Worm (Caenorhabditis elegans) whole organism, L3 larva: ENCODE measurements around the gene C08H9.16.
"Not testable (repeated sequence)": the region's sequence is repeated elsewhere in the genome, so short reads cannot be mapped to it uniquely, and the experiment has no call there.

Experiments
- R02D3.7 ChIP-seq: fragments of 150-350 bp; optimal IDR thresholded peaks from 2 replicates; lab custom pipeline; 2014; ENCODE audit warnings: missing biosample characterization, missing genetic modification characterization
- ZK546.5 ChIP-seq: sonication (generic microtip); optimal IDR thresholded peaks from 2 replicates; lab custom pipeline; 2017; ENCODE audit warnings: missing biosample characterization, missing genetic modification characterization
- aly-2 ChIP-seq: fragments of 150-350 bp; optimal IDR thresholded peaks from 2 replicates; lab custom pipeline; 2014; ENCODE audit warnings: missing biosample characterization, missing genetic modification characterization
- ama-1 ChIP-seq: fragments of 150-350 bp; optimal IDR thresholded peaks from 2 replicates; lab custom pipeline; 2018
- ceh-82 ChIP-seq: fragments of 150-350 bp; optimal IDR thresholded peaks from 2 replicates; lab custom pipeline; 2014; ENCODE audit warnings: missing biosample characterization, missing genetic modification characterization
- ceh-9 ChIP-seq: sonication (generic microtip); optimal IDR thresholded peaks from 2 replicates; lab custom pipeline; 2018; ENCODE audit warnings: missing biosample characterization, missing genetic modification characterization
- daf-12 ChIP-seq: fragments of 150-350 bp; optimal IDR thresholded peaks from 2 replicates; lab custom pipeline; 2014; ENCODE audit warnings: missing biosample characterization, missing genetic modification reagents, missing genetic modification characterization
- egl-27 ChIP-seq: sonication (generic microtip); optimal IDR thresholded peaks from 4 replicates; lab custom pipeline; 2017; ENCODE audit warnings: missing biosample characterization, missing genetic modification reagents, missing genetic modification characterization
- egl-5 ChIP-seq: fragments of 150-350 bp; optimal IDR thresholded peaks from 2 replicates; lab custom pipeline; 2017; ENCODE audit warnings: missing biosample characterization, missing genetic modification reagents, missing genetic modification characterization, inconsistent platforms
- elt-1 ChIP-seq: fragments of 150-350 bp; optimal IDR thresholded peaks from 2 replicates; lab custom pipeline; 2014; ENCODE audit warnings: missing biosample characterization, missing genetic modification characterization
- elt-3 ChIP-seq, 3 experiments: fragments of 150-350 bp in 1 of 3; sonication (generic microtip) in 2 of 3; optimal IDR thresholded peaks; 2 replicates in 2 of 3; 4 replicates in 1 of 3; lab custom pipeline; 2014 to 2017; ENCODE audit warnings: missing biosample characterization in 3 of 3, missing genetic modification characterization in 3 of 3
- eor-1 ChIP-seq, 2 experiments: fragments of 150-350 bp; optimal IDR thresholded peaks; 2 replicates each; lab custom pipeline; 2014 to 2018; ENCODE audit warnings: missing biosample characterization in 2 of 2, missing genetic modification characterization in 2 of 2
- fkh-10 ChIP-seq: sonication (generic microtip); optimal IDR thresholded peaks from 2 replicates; lab custom pipeline; 2017; ENCODE audit warnings: missing biosample characterization, missing genetic modification reagents, missing genetic modification characterization
- fkh-2 ChIP-seq: fragments of 150-350 bp; optimal IDR thresholded peaks from 2 replicates; lab custom pipeline; 2014; ENCODE audit warnings: missing biosample characterization, missing genetic modification reagents, missing genetic modification characterization
- jun-1 ChIP-seq: fragments of 150-350 bp; optimal IDR thresholded peaks from 2 replicates; lab custom pipeline; 2014; ENCODE audit warnings: missing biosample characterization, missing genetic modification reagents, missing genetic modification characterization
- lin-15B ChIP-seq: fragments of 150-350 bp; optimal IDR thresholded peaks from 2 replicates; lab custom pipeline; 2014; ENCODE audit warnings: missing biosample characterization, missing genetic modification characterization
- lin-39 ChIP-seq: fragments of 150-350 bp; optimal IDR thresholded peaks from 2 replicates; lab custom pipeline; 2018; ENCODE audit warnings: missing biosample characterization, missing genetic modification reagents, missing genetic modification characterization
- lsy-12 ChIP-seq: sonication (generic microtip); optimal IDR thresholded peaks from 2 replicates; lab custom pipeline; 2016; ENCODE audit warnings: mild to moderate bottlenecking, missing genetic modification characterization, missing compliant biosample characterization
- mdl-1 ChIP-seq: fragments of 150-350 bp; optimal IDR thresholded peaks from 2 replicates; lab custom pipeline; 2014; ENCODE audit warnings: missing biosample characterization, missing genetic modification characterization
- mml-1 ChIP-seq: fragments of 150-350 bp; sonication (generic microtip); optimal IDR thresholded peaks from 3 replicates; lab custom pipeline; 2014; ENCODE audit warnings: missing biosample characterization, missing genetic modification characterization
- nfya-1 ChIP-seq: sonication (generic microtip); optimal IDR thresholded peaks from 2 replicates; lab custom pipeline; 2017; ENCODE audit warnings: missing genetic modification characterization, mild to moderate bottlenecking, missing compliant biosample characterization, antibody characterized with exemption, moderate library complexity; ENCODE audit not compliant: insufficient read depth
- nhr-11 ChIP-seq: fragments of 150-350 bp; optimal IDR thresholded peaks from 2 replicates; lab custom pipeline; 2014; ENCODE audit warnings: missing biosample characterization, missing genetic modification characterization
- nhr-237 ChIP-seq: fragments of 150-350 bp; optimal IDR thresholded peaks from 2 replicates; lab custom pipeline; 2014; ENCODE audit warnings: missing biosample characterization, missing genetic modification characterization
- nhr-28 ChIP-seq: fragments of 150-350 bp; optimal IDR thresholded peaks from 2 replicates; lab custom pipeline; 2014; ENCODE audit warnings: missing biosample characterization, missing genetic modification characterization
- nhr-43 ChIP-seq: sonication (generic microtip); optimal IDR thresholded peaks from 2 replicates; lab custom pipeline; 2016; ENCODE audit warnings: mild to moderate bottlenecking, missing genetic modification characterization, missing compliant biosample characterization; ENCODE audit not compliant: poor library complexity, severe bottlenecking
- nhr-76 ChIP-seq: fragments of 150-350 bp; sonication (generic microtip); optimal IDR thresholded peaks from 5 replicates; lab custom pipeline; 2014; ENCODE audit warnings: missing biosample characterization, missing genetic modification characterization
- pha-4 ChIP-seq: fragments of 150-350 bp; optimal IDR thresholded peaks from 2 replicates; lab custom pipeline; 2014; ENCODE audit warnings: missing biosample characterization, missing genetic modification reagents, missing genetic modification characterization
- pqm-1 ChIP-seq: fragments of 150-350 bp; optimal IDR thresholded peaks from 2 replicates; lab custom pipeline; 2017; ENCODE audit warnings: missing biosample characterization, missing genetic modification characterization, inconsistent platforms
- skn-1 ChIP-seq: fragments of 150-350 bp; optimal IDR thresholded peaks from 2 replicates; lab custom pipeline; 2014; ENCODE audit warnings: missing biosample characterization, missing genetic modification characterization
- zag-1 ChIP-seq: fragments of 150-350 bp; optimal IDR thresholded peaks from 2 replicates; lab custom pipeline; 2014; ENCODE audit warnings: missing biosample characterization, missing genetic modification characterization
- ztf-4 ChIP-seq: fragments of 150-350 bp; optimal IDR thresholded peaks from 2 replicates; lab custom pipeline; 2014; ENCODE audit warnings: missing biosample characterization, missing genetic modification characterization

The C08H9.16 gene

ce11 chrII:9861394-9861793 lies 31.2 kb upstream of the C08H9.16 start, which contains the start of gene chil-3:
Gene chil-3 (minus strand): TSS chrII:9861494.
- TF ChIP-seq nhr-43 (tag; lab: Kevin White, UChicago) (no peak), pha-4 (tag; lab: Kevin White, UChicago) (no peak), R02D3.7 (tag; lab: Kevin White, UChicago) (no peak), nhr-28 (tag; lab: Kevin White, UChicago) (no peak), mml-1 (tag; lab: Kevin White, UChicago) (no peak), ama-1 (lab: Kevin White, UChicago) (no peak), fkh-10 (GFP tag; lab: Kevin White, UChicago) (no peak), lsy-12 (tag; lab: Kevin White, UChicago) (no peak), nhr-76 (tag; lab: Kevin White, UChicago) (no peak), nhr-237 (tag; lab: Kevin White, UChicago) (no peak), aly-2 (tag; lab: Kevin White, UChicago) (no peak), pqm-1 (no peak)

- no peak for TF ChIP-seq nhr-43 (tag; lab: Kevin White, UChicago)
- TF ChIP-seq elt-3 (tag; optimal IDR thresholded peaks at IDR 0.05; lab: Kevin White, UChicago), result no peak
- no peak for TF ChIP-seq lsy-12 (tag; lab: Kevin White, UChicago)
- TF ChIP-seq nhr-237 (tag; lab: Kevin White, UChicago), result no peak
- no peak for TF ChIP-seq ztf-4
- no peak for TF ChIP-seq ama-1 (lab: Kevin White, UChicago)
- no peak for TF ChIP-seq jun-1 (tag; lab: Kevin White, UChicago)
- no peak for TF ChIP-seq ceh-9 (tag; lab: Kevin White, UChicago)
- no peak for TF ChIP-seq zag-1 (tag; lab: Kevin White, UChicago)
- TF ChIP-seq mml-1 (tag; lab: Kevin White, UChicago), result no peak
- no peak for TF ChIP-seq ceh-82
- TF ChIP-seq egl-5, result no peak
Measured at ce11 chrII:9862147-9862546, 30.4 kb upstream of the C08H9.16 start, which contains the start of gene C08H9.18. Gene C08H9.18 (minus strand): TSS chrII:9862247.

ce11 chrII:9866378-9866777 lies 26.2 kb upstream of the C08H9.16 start, which contains the start of gene chil-1:
Gene chil-1 (minus strand): TSS chrII:9866478.
- not testable (repeated sequence) for TF ChIP-seq elt-1 (tag; lab: Kevin White, UChicago); egl-5; ama-1 (lab: Kevin White, UChicago)
- TF ChIP-seq, all 47 proteins: peak for 0; not testable (repeated sequence) for 47

ce11 chrII:9868207-9868606 lies 24.4 kb upstream of the C08H9.16 start:
- TF ChIP-seq fkh-2 (tag; lab: Kevin White, UChicago) (no peak), lin-39 (tag; lab: Kevin White, UChicago) (no peak), egl-27 (tag; lab: Kevin White, UChicago) (no peak), ZK546.5 (tag; lab: Kevin White, UChicago) (no peak), lsy-12 (tag; lab: Kevin White, UChicago) (no peak), ama-1 (lab: Kevin White, UChicago) (no peak), ceh-82 (no peak), nfya-1 (tag; lab: Kevin White, UChicago) (no peak)
- TF ChIP-seq, all 47 proteins: peak for 0

ce11 chrII:9868698-9869097 lies 23.9 kb upstream of the C08H9.16 start, which contains the start of gene old-1:
Gene old-1 (minus strand): TSS chrII:9868747.
- TF ChIP-seq R02D3.7 (tag; lab: Kevin White, UChicago), result no peak
- no peak for TF ChIP-seq nhr-11 (tag; lab: Kevin White, UChicago)
- TF ChIP-seq mdl-1 (tag; lab: Kevin White, UChicago), result no peak
- TF ChIP-seq nfya-1 (tag; lab: Kevin White, UChicago), result peak; percentile 51

- TF ChIP-seq lin-15B, result no peak
- TF ChIP-seq skn-1, result no peak
- TF ChIP-seq eor-1 (tag; optimal IDR thresholded peaks at IDR 0.05; lab: Kevin White, UChicago), result no peak
- no peak for TF ChIP-seq daf-12
Measured at ce11 chrII:9871061-9871460, 21.5 kb upstream of the C08H9.16 start, which contains the start of gene chil-7. Gene chil-7 (minus strand): TSS chrII:9871172.
